Fruit fly (Drosophila melanogaster) whole organism, prepupa: Measurements from ENCODE around the gene Gr39a.

Experiments used
- Blimp-1 ChIP-seq: fragments of 200-800 bp; sonication (Bioruptor generic); optimal IDR thresholded peaks from 3 replicates; lab custom pipeline; 2017; ENCODE audit warnings: missing biosample characterization, missing genetic modification characterization, mild to moderate bottlenecking, moderate library complexity, missing genetic modification reagents
- CG10631 ChIP-seq: fragments of 200-800 bp; sonication (Bioruptor generic); optimal IDR thresholded peaks from 2 replicates; lab custom pipeline; 2016; ENCODE audit warnings: missing biosample characterization, missing genetic modification characterization
- CG11294 ChIP-seq: fragments of 200-800 bp; sonication (Bioruptor generic); IDR thresholded peaks from 2 replicates; pipeline ENCODE4 v1.3.6; 2022; ENCODE audit warnings: missing biosample characterization, missing genetic modification characterization
- CG11762 ChIP-seq: fragments of 200-800 bp; sonication (Bioruptor generic); optimal IDR thresholded peaks from 3 replicates; lab custom pipeline; 2016; ENCODE audit warnings: missing biosample characterization, missing genetic modification characterization; ENCODE audit not compliant: insufficient read depth
- CG1621 ChIP-seq: fragments of 200-800 bp; sonication (Bioruptor generic); optimal IDR thresholded peaks from 3 replicates; lab custom pipeline; 2018; ENCODE audit warnings: missing biosample characterization, mild to moderate bottlenecking, missing genetic modification characterization
- CG16779 ChIP-seq: fragments of 200-800 bp; sonication (Bioruptor generic); optimal IDR thresholded peaks from 3 replicates; lab custom pipeline; 2017; ENCODE audit warnings: missing biosample characterization, mild to moderate bottlenecking, missing genetic modification characterization
- CG3032 ChIP-seq: fragments of 200-800 bp; optimal IDR thresholded peaks from 2 replicates; lab custom pipeline; 2019; ENCODE audit warnings: missing biosample characterization, mild to moderate bottlenecking, missing genetic modification characterization, moderate library complexity
- CG31627 ChIP-seq: fragments of 200-800 bp; sonication (Bioruptor generic); optimal IDR thresholded peaks from 3 replicates; lab custom pipeline; 2016; ENCODE audit warnings: missing biosample characterization, missing genetic modification characterization
- CG34406 ChIP-seq: fragments of 200-800 bp; sonication (Bioruptor generic); optimal IDR thresholded peaks from 3 replicates; lab custom pipeline; 2016; ENCODE audit warnings: missing biosample characterization, missing genetic modification characterization
- CG3919 ChIP-seq: fragments of 200-800 bp; sonication (Bioruptor generic); optimal IDR thresholded peaks from 3 replicates; lab custom pipeline; 2016; ENCODE audit warnings: missing biosample characterization, missing genetic modification characterization
- CG4318 ChIP-seq: fragments of 200-800 bp; sonication (Bioruptor generic); optimal IDR thresholded peaks from 3 replicates; lab custom pipeline; 2017; ENCODE audit warnings: missing biosample characterization, mild to moderate bottlenecking, missing genetic modification characterization
- CG6163 ChIP-seq: fragments of 200-800 bp; sonication (Bioruptor generic); IDR thresholded peaks from 3 replicates; pipeline ENCODE4 v1.3.6; 2022; ENCODE audit warnings: missing biosample characterization, missing genetic modification characterization
- CG6276 ChIP-seq: fragments of 200-800 bp; sonication (Bioruptor generic); optimal IDR thresholded peaks from 2 replicates; lab custom pipeline; 2017; ENCODE audit warnings: missing biosample characterization, mild to moderate bottlenecking, missing genetic modification characterization
- CG6792 ChIP-seq: fragments of 200-800 bp; sonication (Bioruptor generic); optimal IDR thresholded peaks from 3 replicates; lab custom pipeline; 2016; ENCODE audit warnings: missing biosample characterization, missing genetic modification characterization
- CG6808 ChIP-seq: fragments of 200-800 bp; sonication (Bioruptor generic); optimal IDR thresholded peaks from 3 replicates; lab custom pipeline; 2017; ENCODE audit warnings: missing biosample characterization, missing genetic modification characterization, mild to moderate bottlenecking, moderate library complexity, missing genetic modification reagents
- CG7368 ChIP-seq: fragments of 200-800 bp; sonication (Bioruptor generic); optimal IDR thresholded peaks from 3 replicates; lab custom pipeline; 2016; ENCODE audit warnings: missing biosample characterization, missing genetic modification characterization
- CG8119 ChIP-seq: fragments of 200-800 bp; sonication (Bioruptor generic); IDR thresholded peaks from 3 replicates; pipeline ENCODE4 v1.3.6; 2022; ENCODE audit warnings: missing biosample characterization, missing genetic modification characterization
- CG8319 ChIP-seq: fragments of 200-800 bp; sonication (Bioruptor generic); optimal IDR thresholded peaks from 3 replicates; lab custom pipeline; 2016; ENCODE audit warnings: missing biosample characterization, missing genetic modification characterization
- CG8632 ChIP-seq: fragments of 200-800 bp; sonication (Bioruptor generic); optimal IDR thresholded peaks from 3 replicates; lab custom pipeline; 2016; ENCODE audit warnings: missing biosample characterization, missing genetic modification characterization
- CG9139 ChIP-seq: fragments of 200-800 bp; sonication (Bioruptor generic); optimal IDR thresholded peaks from 3 replicates; lab custom pipeline; 2017; ENCODE audit warnings: missing biosample characterization, mild to moderate bottlenecking, missing genetic modification characterization
- Eip78C ChIP-seq: fragments of 200-800 bp; sonication (Bioruptor generic); peaks from one replicate; lab custom pipeline; 2016; ENCODE audit warnings: missing biosample characterization, missing genetic modification characterization
- Eip93F ChIP-seq: fragments of 200-800 bp; sonication (Bioruptor generic); optimal IDR thresholded peaks from 2 replicates; lab custom pipeline; 2016; ENCODE audit warnings: missing biosample characterization, mild to moderate bottlenecking, missing genetic modification characterization
- Ets21C ChIP-seq: fragments of 200-800 bp; sonication (Bioruptor generic); optimal IDR thresholded peaks from 3 replicates; lab custom pipeline; 2016; ENCODE audit warnings: missing biosample characterization, missing genetic modification characterization
- Ets96B ChIP-seq: fragments of 200-800 bp; optimal IDR thresholded peaks from 2 replicates; lab custom pipeline; 2019; ENCODE audit warnings: missing biosample characterization, mild to moderate bottlenecking, missing genetic modification characterization, moderate library complexity
- Gug ChIP-seq: fragments of 200-800 bp; sonication (Bioruptor generic); IDR thresholded peaks from 2 replicates; pipeline ENCODE4 v1.3.6; 2022; ENCODE audit warnings: missing biosample characterization, missing genetic modification characterization
- Hr38 ChIP-seq: sonication (Bioruptor generic); optimal IDR thresholded peaks from 2 replicates; lab custom pipeline; 2016; ENCODE audit warnings: missing biosample characterization, missing genetic modification characterization
- Hr39 ChIP-seq: fragments of 200-800 bp; sonication (Bioruptor generic); optimal IDR thresholded peaks from 2 replicates; lab custom pipeline; 2016; ENCODE audit warnings: missing biosample characterization, missing genetic modification characterization
- Hr4 ChIP-seq: fragments of 200-800 bp; sonication (Bioruptor generic); optimal IDR thresholded peaks from 3 replicates; lab custom pipeline; 2016; ENCODE audit warnings: missing biosample characterization, missing genetic modification characterization
- Lpt ChIP-seq: fragments of 200-800 bp; sonication (Bioruptor generic); optimal IDR thresholded peaks from 3 replicates; lab custom pipeline; 2016; ENCODE audit warnings: missing biosample characterization, missing genetic modification characterization
- Met ChIP-seq: fragments of 200-800 bp; sonication (Bioruptor generic); optimal IDR thresholded peaks from 3 replicates; lab custom pipeline; 2016; ENCODE audit warnings: missing biosample characterization, missing genetic modification characterization
- Smox ChIP-seq: fragments of 200-800 bp; sonication (Bioruptor generic); optimal IDR thresholded peaks from 3 replicates; lab custom pipeline; 2016; ENCODE audit warnings: missing biosample characterization, missing genetic modification characterization
- Sox102F ChIP-seq: fragments of 200-800 bp; sonication (Bioruptor generic); optimal IDR thresholded peaks from 2 replicates; lab custom pipeline; 2016; ENCODE audit warnings: missing biosample characterization, mild to moderate bottlenecking, missing genetic modification characterization
- Sox14 ChIP-seq: fragments of 200-800 bp; sonication (Bioruptor generic); optimal IDR thresholded peaks from 3 replicates; lab custom pipeline; 2016; ENCODE audit warnings: missing biosample characterization, missing genetic modification characterization
- achi ChIP-seq: fragments of 200-800 bp; sonication (Bioruptor generic); optimal IDR thresholded peaks from 3 replicates; lab custom pipeline; 2016; ENCODE audit warnings: missing biosample characterization, missing genetic modification characterization
- acj6 ChIP-seq: fragments of 200-800 bp; sonication (Bioruptor generic); optimal IDR thresholded peaks from 3 replicates; lab custom pipeline; 2016; ENCODE audit warnings: missing biosample characterization, missing genetic modification characterization
- cyc ChIP-seq: fragments of 200-800 bp; sonication (Bioruptor generic); optimal IDR thresholded peaks from 3 replicates; lab custom pipeline; 2016; ENCODE audit warnings: missing biosample characterization, missing genetic modification characterization
- dsx ChIP-seq: fragments of 200-800 bp; optimal IDR thresholded peaks from 3 replicates; lab custom pipeline; 2019; ENCODE audit warnings: missing biosample characterization, mild to moderate bottlenecking, missing genetic modification characterization, moderate library complexity; ENCODE audit not compliant: poor library complexity, severe bottlenecking
- esn ChIP-seq: fragments of 200-800 bp; sonication (Bioruptor generic); optimal IDR thresholded peaks from 2 replicates; lab custom pipeline; 2016; ENCODE audit warnings: missing biosample characterization, mild to moderate bottlenecking, missing genetic modification characterization, moderate library complexity
- fd59A ChIP-seq: fragments of 200-800 bp; sonication (Bioruptor generic); optimal IDR thresholded peaks from 2 replicates; lab custom pipeline; 2017; ENCODE audit warnings: missing biosample characterization, mild to moderate bottlenecking, missing genetic modification characterization, missing genetic modification reagents
- fkh ChIP-seq: fragments of 200-800 bp; sonication (Bioruptor generic); optimal IDR thresholded peaks from 3 replicates; lab custom pipeline; 2017; ENCODE audit warnings: missing biosample characterization, mild to moderate bottlenecking, missing genetic modification characterization, moderate library complexity
- lz ChIP-seq: fragments of 200-800 bp; sonication (Bioruptor generic); optimal IDR thresholded peaks from 3 replicates; lab custom pipeline; 2016; ENCODE audit warnings: missing biosample characterization, missing genetic modification characterization
- net ChIP-seq: fragments of 200-800 bp; sonication (Bioruptor generic); optimal IDR thresholded peaks from 3 replicates; lab custom pipeline; 2016; ENCODE audit warnings: missing biosample characterization, missing genetic modification characterization
- pdm3 ChIP-seq: fragments of 200-800 bp; sonication (Bioruptor generic); optimal IDR thresholded peaks from 3 replicates; lab custom pipeline; 2016; ENCODE audit warnings: missing biosample characterization, missing genetic modification characterization
- salr ChIP-seq, 2 experiments: fragments of 200-800 bp; sonication (Bioruptor generic); optimal IDR thresholded peaks; 3 replicates each; lab custom pipeline; 2016 to 2018; ENCODE audit warnings: missing biosample characterization in 2 of 2, missing genetic modification characterization in 2 of 2, mild to moderate bottlenecking in 1 of 2
- topi ChIP-seq: fragments of 200-800 bp; sonication (Bioruptor generic); optimal IDR thresholded peaks from 3 replicates; lab custom pipeline; 2016; ENCODE audit warnings: missing biosample characterization, missing genetic modification characterization
- vri ChIP-seq: fragments of 200-800 bp; sonication (Bioruptor generic); optimal IDR thresholded peaks from 3 replicates; lab custom pipeline; 2016; ENCODE audit warnings: missing biosample characterization, mild to moderate bottlenecking, missing genetic modification characterization

The Gr39a gene

DNA sequence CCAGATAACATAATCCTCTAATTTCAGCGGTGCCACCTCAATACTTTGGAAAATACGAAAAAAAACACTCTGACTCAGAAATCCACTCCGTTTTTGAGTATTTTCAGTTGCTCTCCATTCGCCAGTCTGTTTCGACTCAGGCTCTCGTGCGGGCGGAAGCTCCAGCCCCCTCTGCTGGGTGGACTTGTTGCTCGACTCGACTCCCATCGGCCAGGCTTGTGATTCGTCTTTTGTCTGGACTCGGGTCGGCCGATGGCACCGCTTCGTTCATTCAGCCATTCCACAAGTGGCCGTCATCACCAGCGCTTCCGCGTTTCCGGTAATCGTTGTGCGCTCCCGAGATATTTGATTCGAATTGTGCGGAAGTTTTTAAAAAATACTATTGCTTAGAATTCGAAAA, 41.0 kb downstream of the Gr39a start, which contains the start of gene dimm:
Gene dimm (plus strand): TSS at position 255 of the 400 bp plus-strand sequence.
- no peak for TF ChIP-seq acj6 (GFP tag; lab: Kevin White, UChicago)
- TF ChIP-seq Ets21C (GFP tag; lab: Kevin White, UChicago) = no peak
- TF ChIP-seq Sox102F (GFP tag; lab: Kevin White, UChicago) = no peak
- no peak for TF ChIP-seq topi (GFP tag; lab: Kevin White, UChicago)
- TF ChIP-seq CG16779 (tag; lab: Kevin White, UChicago) = no peak
- TF ChIP-seq Hr39 (GFP tag; lab: Kevin White, UChicago) = no peak

DNA sequence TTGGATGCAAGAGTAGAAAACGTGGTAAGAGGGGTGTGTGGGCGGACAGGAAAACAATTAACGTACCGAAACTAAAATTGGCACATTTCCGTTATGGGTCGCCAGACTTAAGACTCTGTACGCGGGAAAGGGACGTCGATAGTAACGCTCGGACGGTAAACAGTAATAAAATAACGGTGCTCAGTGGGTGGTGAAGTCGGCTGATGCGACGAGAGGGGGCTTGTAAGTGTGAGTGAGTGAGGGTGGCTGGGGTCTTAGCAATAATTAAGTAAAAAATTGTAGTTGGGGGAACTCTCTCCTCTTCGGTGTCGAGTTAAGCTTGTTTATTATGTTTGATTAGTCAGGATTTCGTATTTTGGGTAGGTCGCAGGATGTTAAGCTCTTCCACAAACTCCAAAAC, 51.2 kb downstream of the Gr39a start:
- TF ChIP-seq salr (GFP tag; optimal IDR thresholded peaks at IDR 0.05; lab: Kevin White, UChicago) (no peak), topi (GFP tag; lab: Kevin White, UChicago) (no peak), CG8632 (GFP tag; lab: Kevin White, UChicago) (no peak), CG34406 (GFP tag; lab: Kevin White, UChicago) (no peak), CG8319 (GFP tag; lab: Kevin White, UChicago) (no peak), Ets96B (no peak), Smox (no peak), CG7368 (GFP tag; lab: Kevin White, UChicago) (no peak), lz (GFP tag; lab: Kevin White, UChicago) (no peak), vri (GFP tag; lab: Kevin White, UChicago) (no peak), Eip93F (no peak), CG10631 (GFP tag; lab: Kevin White, UChicago) (no peak), cyc (GFP tag; lab: Kevin White, UChicago) (no peak)

DNA sequence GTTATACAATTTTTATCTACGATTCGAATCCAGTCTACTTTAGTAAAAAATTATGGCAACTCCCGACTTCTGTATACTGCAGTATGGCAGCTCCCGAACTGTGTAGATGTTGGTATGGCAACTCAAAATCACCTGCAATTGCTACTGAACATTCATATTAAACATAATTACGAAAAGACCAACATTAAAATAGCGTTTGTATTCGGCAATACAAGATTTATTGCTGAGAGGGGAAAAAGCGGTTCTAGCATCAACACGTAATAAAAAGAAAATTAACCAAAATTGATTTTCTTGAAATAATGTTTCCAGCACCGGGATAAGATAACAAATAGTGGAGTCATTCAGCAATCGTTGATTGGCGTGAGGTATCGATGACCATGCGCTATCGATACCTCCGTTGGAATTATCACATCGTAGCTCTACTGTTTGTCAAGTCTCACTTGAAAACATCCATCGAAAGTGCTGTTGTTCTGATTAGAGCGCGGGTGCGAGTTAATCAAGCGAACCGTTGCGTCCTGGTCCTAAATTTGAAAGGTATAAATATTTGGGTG, 53.7 kb downstream of the Gr39a start, which contains the start of gene Tsp39D:
Gene Tsp39D (plus strand): TSS at position 405 of the 551 bp plus-strand sequence.
- peak; percentile 27 for TF ChIP-seq lz (GFP tag; lab: Kevin White, UChicago)
- TF ChIP-seq CG6276 = no peak
- TF ChIP-seq CG6808 (GFP tag; lab: Kevin White, UChicago) = no peak
- no peak for TF ChIP-seq CG34406 (GFP tag; lab: Kevin White, UChicago)
- peak; percentile 22 for TF ChIP-seq Ets21C (GFP tag; lab: Kevin White, UChicago)
- TF ChIP-seq Sox14 (GFP tag; lab: Kevin White, UChicago) = no peak
- no peak for TF ChIP-seq CG9139 (GFP tag; lab: Kevin White, UChicago)
- no peak for TF ChIP-seq CG6163 (GFP tag; lab: Robert Waterston, UW)
- TF ChIP-seq Met (GFP tag; lab: Kevin White, UChicago) = no peak
- TF ChIP-seq CG4318 (GFP tag; lab: Kevin White, UChicago) = no peak
- no peak for TF ChIP-seq fkh
- no peak for TF ChIP-seq CG6792 (GFP tag; lab: Kevin White, UChicago)
- TF ChIP-seq CG16779 (tag; lab: Kevin White, UChicago) = no peak
- TF ChIP-seq Ets96B = no peak
- no peak for TF ChIP-seq achi
- no peak for TF ChIP-seq Gug
- no peak for TF ChIP-seq CG8119 (GFP tag; lab: Robert Waterston, UW)
- TF ChIP-seq CG31627 = no peak
- TF ChIP-seq CG3919 = no peak
- TF ChIP-seq Hr4 (GFP tag; lab: Kevin White, UChicago) = no peak
- TF ChIP-seq acj6 (GFP tag; lab: Kevin White, UChicago) = no peak
- peak; percentile 14 for TF ChIP-seq cyc (GFP tag; lab: Kevin White, UChicago)
- TF ChIP-seq Lpt (GFP tag; lab: Kevin White, UChicago) = no peak
- no peak for TF ChIP-seq CG11762 (GFP tag; lab: Kevin White, UChicago)
- no peak for TF ChIP-seq CG1621 (tag; lab: Kevin White, UChicago)
- no peak for TF ChIP-seq vri (GFP tag; lab: Kevin White, UChicago)
- TF ChIP-seq topi (GFP tag; lab: Kevin White, UChicago) = peak; percentile 29
- peak; percentile 2 for TF ChIP-seq esn (GFP tag; lab: Kevin White, UChicago)
- TF ChIP-seq CG11294 (GFP tag; lab: Robert Waterston, UW) = no peak
- no peak for TF ChIP-seq Blimp-1 (GFP tag; lab: Kevin White, UChicago)
- TF ChIP-seq CG10631 (GFP tag; lab: Kevin White, UChicago) = peak; percentile 17
- TF ChIP-seq net = no peak
- peak; percentile 10 for TF ChIP-seq Smox
- TF ChIP-seq dsx (GFP tag; lab: Kevin White, UChicago) = no peak
- peak; percentile 82 for TF ChIP-seq Eip78C
- TF ChIP-seq Hr38 (GFP tag; lab: Kevin White, UChicago) = no peak
- TF ChIP-seq Eip93F = no peak
- TF ChIP-seq pdm3 (GFP tag; lab: Kevin White, UChicago) = no peak
- no peak for TF ChIP-seq fd59A (GFP tag; lab: Kevin White, UChicago)
- TF ChIP-seq CG3032 (tag; lab: Kevin White, UChicago) = no peak
- TF ChIP-seq salr (GFP tag; optimal IDR thresholded peaks at IDR 0.05; lab: Kevin White, UChicago) = no peak
